Worm (Caenorhabditis elegans) whole organism, L4 larva: Measurements from ENCODE around the gene B0546.5.

ENCODE experiments used
- F37D6.2 ChIP-seq: sonication (generic microtip); optimal IDR thresholded peaks from 2 replicates; lab custom pipeline; 2016; ENCODE audit warnings: mild to moderate bottlenecking, missing genetic modification characterization, missing compliant biosample characterization
- dpl-1 ChIP-seq: fragments of 150-350 bp; optimal IDR thresholded peaks from 2 replicates; lab custom pipeline; 2014; ENCODE audit warnings: missing biosample characterization, missing genetic modification reagents, missing genetic modification characterization
- lin-15B ChIP-seq: fragments of 150-350 bp; sonication (generic microtip); optimal IDR thresholded peaks from 3 replicates; lab custom pipeline; 2014; ENCODE audit warnings: missing biosample characterization, missing genetic modification characterization
- mdt-29 ChIP-seq: fragments of 200-800 bp; sonication (Bioruptor generic); IDR thresholded peaks from 2 replicates; pipeline ENCODE4 v1.3.6; 2022; ENCODE audit warnings: missing genetic modification reagents, missing genetic modification characterization, missing compliant biosample characterization
- nhr-77 ChIP-seq: fragments of 150-350 bp; optimal IDR thresholded peaks from 2 replicates; lab custom pipeline; 2014; ENCODE audit warnings: missing biosample characterization, missing genetic modification characterization
- pha-4 ChIP-seq, 2 experiments: fragments of 150-350 bp in 1 of 2; fragments of 200-800 bp in 1 of 2; sonication (Bioruptor generic) in 1 of 2; IDR thresholded peaks in 1 of 2; optimal IDR thresholded peaks in 1 of 2; 2 replicates each; pipeline versions ENCODE4 v1.3.6 to Lab custom; 2014 to 2022; ENCODE audit warnings: missing genetic modification characterization in 2 of 2, missing genetic modification reagents in 2 of 2, missing biosample characterization in 1 of 2, missing compliant biosample characterization in 1 of 2
- snpc-1.2 ChIP-seq: fragments of 200-800 bp; sonication (Bioruptor generic); IDR thresholded peaks from 2 replicates; pipeline ENCODE4 v1.3.6; 2022; ENCODE audit warnings: missing genetic modification reagents, missing genetic modification characterization, missing compliant biosample characterization
- unc-62 ChIP-seq, 3 experiments: fragments of 150-350 bp in 1 of 3; sonication (generic microtip); optimal IDR thresholded peaks in 2 of 3; peaks in 1 of 3; 1 replicate in 1 of 3; 2 replicates in 2 of 3; lab custom pipeline; 2014 to 2017; ENCODE audit warnings: missing biosample characterization in 3 of 3, missing genetic modification characterization in 3 of 3, missing genetic modification reagents in 3 of 3, missing genotype in 1 of 3

- TF ChIP-seq mdt-29 (GFP tag; lab: Robert Waterston, UW) (no peak), F37D6.2 (tag; lab: Kevin White, UChicago) (no peak), unc-62 (GFP tag; optimal IDR thresholded peaks at IDR 0.05 in 1 of 2; lab: Kevin White, UChicago) (peak in 1 of 2 experiments; percentile 86), unc-62 (tag; optimal IDR thresholded peaks at IDR 0.05; lab: Kevin White, UChicago) (no peak), pha-4 (GFP tag; IDR thresholded peaks at IDR 0.05; lab: Robert Waterston, UW) (no peak), pha-4 (tag; optimal IDR thresholded peaks at IDR 0.05; lab: Kevin White, UChicago) (no peak), snpc-1.2 (no peak), nhr-77 (tag; lab: Kevin White, UChicago) (no peak), dpl-1 (GFP tag; lab: Kevin White, UChicago) (peak; percentile 36), lin-15B (tag; lab: Kevin White, UChicago) (no peak)
These were observed 9.3 kb upstream of the B0546.5 start, which contains the start of the genes dyf-3 and pdhb-1 for ce11 chrIV:3399015-3399722.
